Worm (Caenorhabditis elegans) whole organism, L3 larva: ENCODE data around the gene ufl-1.

Source experiments
- ZK546.5 ChIP-seq: sonication (generic microtip); optimal IDR thresholded peaks from 2 replicates; lab custom pipeline; 2017; ENCODE audit warnings: missing biosample characterization, missing genetic modification characterization
- aly-2 ChIP-seq: fragments of 150-350 bp; optimal IDR thresholded peaks from 2 replicates; lab custom pipeline; 2014; ENCODE audit warnings: missing biosample characterization, missing genetic modification characterization
- ceh-9 ChIP-seq: sonication (generic microtip); optimal IDR thresholded peaks from 2 replicates; lab custom pipeline; 2018; ENCODE audit warnings: missing biosample characterization, missing genetic modification characterization
- elt-2 ChIP-seq: sonication (generic microtip); optimal IDR thresholded peaks from 2 replicates; lab custom pipeline; 2016; ENCODE audit warnings: missing genetic modification reagents, mild to moderate bottlenecking, missing genetic modification characterization, missing compliant biosample characterization
- lin-39 ChIP-seq: fragments of 150-350 bp; optimal IDR thresholded peaks from 2 replicates; lab custom pipeline; 2018; ENCODE audit warnings: missing biosample characterization, missing genetic modification reagents, missing genetic modification characterization
- nhr-28 ChIP-seq: fragments of 150-350 bp; optimal IDR thresholded peaks from 2 replicates; lab custom pipeline; 2014; ENCODE audit warnings: missing biosample characterization, missing genetic modification characterization
- nhr-77 ChIP-seq: fragments of 150-350 bp; optimal IDR thresholded peaks from 2 replicates; lab custom pipeline; 2014; ENCODE audit warnings: missing biosample characterization, missing genetic modification characterization
- snpc-4 ChIP-seq: fragments of 150-350 bp; optimal IDR thresholded peaks from 2 replicates; lab custom pipeline; 2014; ENCODE audit warnings: missing biosample characterization, missing genetic modification characterization
- unc-39 ChIP-seq: sonication (generic microtip); optimal IDR thresholded peaks from 4 replicates; lab custom pipeline; 2017; ENCODE audit warnings: missing biosample characterization, missing genetic modification characterization
- ztf-11 ChIP-seq: fragments of 150-350 bp; optimal IDR thresholded peaks from 2 replicates; lab custom pipeline; 2014; ENCODE audit warnings: missing biosample characterization, missing genetic modification characterization
- ztf-4 ChIP-seq: fragments of 150-350 bp; optimal IDR thresholded peaks from 2 replicates; lab custom pipeline; 2014; ENCODE audit warnings: missing biosample characterization, missing genetic modification characterization

DNA sequence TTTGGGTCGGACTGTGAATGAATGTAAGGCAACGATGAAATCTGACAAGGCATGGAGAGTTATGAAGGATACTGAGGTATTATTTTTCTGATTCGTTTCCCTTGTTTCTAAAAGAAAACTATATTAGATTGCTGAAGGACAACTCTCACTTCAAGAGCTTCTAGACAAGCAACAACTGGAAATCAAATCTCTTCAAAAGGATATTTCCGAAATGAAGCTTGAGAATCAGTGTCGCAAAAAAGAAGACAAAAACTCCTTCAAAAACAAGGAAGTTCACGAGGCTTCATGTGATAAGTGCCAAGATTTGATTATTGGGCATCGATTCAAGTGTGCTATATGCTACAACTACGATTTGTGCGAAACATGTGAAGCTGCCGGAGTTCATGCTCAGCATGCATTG is 18.0 kb downstream of the ufl-1 start:
- TF ChIP-seq lin-39 (no peak), ceh-9 (tag; lab: Kevin White, UChicago) (no peak), aly-2 (tag; lab: Kevin White, UChicago) (no peak), elt-2 (no peak), nhr-28 (no peak), ZK546.5 (tag; lab: Kevin White, UChicago) (no peak), ztf-11 (tag; lab: Kevin White, UChicago) (no peak), unc-39 (tag; lab: Kevin White, UChicago) (no peak), nhr-77 (tag; lab: Kevin White, UChicago) (no peak), snpc-4 (tag; lab: Kevin White, UChicago) (no peak), ztf-4 (tag; lab: Kevin White, UChicago) (no peak)
